Worm (Caenorhabditis elegans) whole organism, L4 larva: ENCODE results near the gene egl-6.

Experiments
- attf-4 ChIP-seq: sonication (generic microtip); optimal IDR thresholded peaks from 3 replicates; lab custom pipeline; 2017; ENCODE audit warnings: missing biosample characterization, missing genetic modification characterization
- daf-16 ChIP-seq, 3 experiments: sonication (generic microtip); optimal IDR thresholded peaks; 2 replicates each; lab custom pipeline; 2016 to 2017; ENCODE audit warnings: missing genetic modification characterization in 3 of 3, missing genetic modification reagents in 3 of 3, mild to moderate bottlenecking in 2 of 3, missing compliant biosample characterization in 2 of 3, missing biosample characterization in 1 of 3, moderate library complexity in 1 of 3
- dpl-1 ChIP-seq: fragments of 150-350 bp; optimal IDR thresholded peaks from 2 replicates; lab custom pipeline; 2014; ENCODE audit warnings: missing biosample characterization, missing genetic modification reagents, missing genetic modification characterization
- lin-13 ChIP-seq: fragments of 150-350 bp; optimal IDR thresholded peaks from 2 replicates; lab custom pipeline; 2014; ENCODE audit warnings: missing biosample characterization, missing genetic modification reagents, missing genetic modification characterization
- mdl-1 ChIP-seq, 2 experiments: fragments of 150-350 bp in 1 of 2; sonication (generic microtip) in 1 of 2; optimal IDR thresholded peaks; 2 replicates each; lab custom pipeline; 2014 to 2017; ENCODE audit warnings: missing biosample characterization in 2 of 2, missing genetic modification characterization in 2 of 2
- nhr-10 ChIP-seq: fragments of 150-350 bp; optimal IDR thresholded peaks from 2 replicates; lab custom pipeline; 2014; ENCODE audit warnings: missing biosample characterization, missing genetic modification characterization
- nhr-102 ChIP-seq: sonication (generic microtip); optimal IDR thresholded peaks from 2 replicates; lab custom pipeline; 2016; ENCODE audit warnings: mild to moderate bottlenecking, missing genetic modification characterization, moderate library complexity, missing compliant biosample characterization
- nhr-11 ChIP-seq: fragments of 150-350 bp; optimal IDR thresholded peaks from 2 replicates; lab custom pipeline; 2014; ENCODE audit warnings: missing biosample characterization, missing genetic modification characterization
- nhr-25 ChIP-seq: sonication (generic microtip); optimal IDR thresholded peaks from 2 replicates; lab custom pipeline; 2017; ENCODE audit warnings: missing genetic modification characterization, mild to moderate bottlenecking, missing compliant biosample characterization, antibody characterized with exemption, moderate library complexity, borderline replicate concordance; ENCODE audit not compliant: insufficient read depth
- nhr-77 ChIP-seq: fragments of 150-350 bp; optimal IDR thresholded peaks from 2 replicates; lab custom pipeline; 2014; ENCODE audit warnings: missing biosample characterization, missing genetic modification characterization
- php-3 ChIP-seq: fragments of 200-800 bp; sonication (Bioruptor generic); IDR thresholded peaks from 2 replicates; pipeline ENCODE4 v1.3.6; 2022; ENCODE audit warnings: missing genetic modification reagents, missing genetic modification characterization, missing compliant biosample characterization
- unc-62 ChIP-seq, 3 experiments: fragments of 150-350 bp in 1 of 3; sonication (generic microtip); optimal IDR thresholded peaks in 2 of 3; peaks in 1 of 3; 1 replicate in 1 of 3; 2 replicates in 2 of 3; lab custom pipeline; 2014 to 2017; ENCODE audit warnings: missing biosample characterization in 3 of 3, missing genetic modification characterization in 3 of 3, missing genetic modification reagents in 3 of 3, missing genotype in 1 of 3

- no peak for TF ChIP-seq nhr-25
- no peak for TF ChIP-seq nhr-77 (tag; lab: Kevin White, UChicago)
- TF ChIP-seq nhr-102: no peak
- no peak for TF ChIP-seq nhr-10
- no peak for TF ChIP-seq nhr-11 (tag; lab: Kevin White, UChicago)
- no peak for TF ChIP-seq mdl-1 (tag; optimal IDR thresholded peaks at IDR 0.05; lab: Kevin White, UChicago)
- TF ChIP-seq attf-4 (tag; lab: Kevin White, UChicago): no peak
- no peak for TF ChIP-seq daf-16 (GFP tag; optimal IDR thresholded peaks at IDR 0.05; lab: Kevin White, UChicago)
- no peak for TF ChIP-seq daf-16 (tag; optimal IDR thresholded peaks at IDR 0.05; lab: Kevin White, UChicago)
- no peak for TF ChIP-seq lin-13
- peak in 1 of 2 experiments; percentile 86 for TF ChIP-seq unc-62 (GFP tag; optimal IDR thresholded peaks at IDR 0.05 in 1 of 2; lab: Kevin White, UChicago)
- no peak for TF ChIP-seq unc-62 (tag; optimal IDR thresholded peaks at IDR 0.05; lab: Kevin White, UChicago)
- TF ChIP-seq dpl-1: no peak
- TF ChIP-seq php-3: no peak
These were observed 27.0 kb upstream of the egl-6 start for ce11 chrX:5903896-5904295.
